Worm (Caenorhabditis elegans): Measurements from ENCODE around the gene nhr-125.

DNA sequence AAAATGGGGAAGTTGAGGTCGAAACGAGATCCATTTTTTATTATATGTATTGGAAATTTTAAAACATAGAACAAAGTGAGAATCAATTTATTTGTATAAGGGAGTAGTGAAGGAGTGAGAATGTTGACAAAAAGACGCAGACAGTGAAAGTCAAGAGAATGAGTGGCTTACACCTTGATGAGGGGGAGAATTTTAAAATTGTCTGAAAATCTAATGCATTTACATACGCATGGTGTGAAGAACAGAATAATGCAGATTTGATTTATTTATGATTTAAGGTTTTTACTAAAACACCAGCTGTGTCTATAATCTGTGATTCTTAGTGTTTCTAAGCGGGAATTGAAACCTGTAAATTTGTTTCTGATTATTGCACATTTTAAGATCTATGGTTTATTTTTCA is at the start of gene nhr-125:
- no peak for TF ChIP-seq flt-1 (GFP tag; IDR thresholded peaks at IDR 0.05)
- TF ChIP-seq ztf-23 (GFP tag; IDR thresholded peaks at IDR 0.05), result no peak
- no peak for TF ChIP-seq T22C8.4 (GFP tag; IDR thresholded peaks at IDR 0.05)
- TF ChIP-seq cog-1 (tag; optimal IDR thresholded peaks at IDR 0.05), result no peak
- TF ChIP-seq klf-2 (GFP tag; conservative IDR thresholded peaks at IDR 0.05), result no peak
- no peak for TF ChIP-seq ref-1 (GFP tag; conservative IDR thresholded peaks at IDR 0.05)
- TF ChIP-seq med-1 (GFP tag; optimal IDR thresholded peaks at IDR 0.05; ENCODE audit: insufficient read depth), result no peak
- TF ChIP-seq ztf-29 (GFP tag; IDR thresholded peaks at IDR 0.05), result no peak

All from whole organism, midembryonic.